Worm (Caenorhabditis elegans) whole organism, L1 larva: ENCODE results near the gene rde-1.
A peak's percentile ranks its signal among the peaks of the same experiment; 100 is the strongest.

Experiments used
- C16A3.4 ChIP-seq: fragments of 150-350 bp; optimal IDR thresholded peaks from 2 replicates; lab custom pipeline; 2014; ENCODE audit warnings: missing biosample characterization, missing genetic modification characterization
- C34B4.2 ChIP-seq: sonication (generic microtip); optimal IDR thresholded peaks from 2 replicates; lab custom pipeline; 2017; ENCODE audit warnings: mild to moderate bottlenecking, missing genetic modification characterization, missing compliant biosample characterization
- aha-1 ChIP-seq: fragments of 150-350 bp; optimal IDR thresholded peaks from 2 replicates; lab custom pipeline; 2014; ENCODE audit warnings: missing biosample characterization, missing genetic modification characterization
- alr-1 ChIP-seq: fragments of 200-800 bp; sonication (Bioruptor generic); optimal IDR thresholded peaks from 2 replicates; lab custom pipeline; 2018; ENCODE audit warnings: borderline replicate concordance, mild to moderate bottlenecking, missing genetic modification characterization, missing compliant biosample characterization
- aly-2 ChIP-seq: fragments of 150-350 bp; optimal IDR thresholded peaks from 2 replicates; lab custom pipeline; 2014; ENCODE audit warnings: missing biosample characterization, missing genetic modification characterization
- blmp-1 ChIP-seq: fragments of 150-350 bp; optimal IDR thresholded peaks from 2 replicates; lab custom pipeline; 2014; ENCODE audit warnings: missing biosample characterization, missing genetic modification characterization
- ceh-63 ChIP-seq: fragments of 200-800 bp; sonication (Bioruptor generic); optimal IDR thresholded peaks from 2 replicates; lab custom pipeline; 2018; ENCODE audit warnings: mild to moderate bottlenecking, missing genetic modification characterization, missing compliant biosample characterization
- ceh-82 ChIP-seq, 3 experiments: fragments of 150-350 bp in 1 of 3; sonication (generic microtip) in 2 of 3; optimal IDR thresholded peaks; 2 replicates each; lab custom pipeline; 2014 to 2017; ENCODE audit warnings: missing biosample characterization in 3 of 3, missing genetic modification characterization in 3 of 3
- ceh-90 ChIP-seq: sonication (generic microtip); optimal IDR thresholded peaks from 2 replicates; lab custom pipeline; 2016; ENCODE audit warnings: missing genetic modification characterization, missing compliant biosample characterization
- ces-1 ChIP-seq: fragments of 150-350 bp; optimal IDR thresholded peaks from 2 replicates; lab custom pipeline; 2014; ENCODE audit warnings: missing biosample characterization, missing genetic modification reagents, missing genetic modification characterization
- dpl-1 ChIP-seq, 3 experiments: fragments of 150-350 bp in 2 of 3; sonication (generic microtip) in 1 of 3; optimal IDR thresholded peaks; 2 replicates each; lab custom pipeline; 2014 to 2017; ENCODE audit warnings: missing biosample characterization in 3 of 3, missing genetic modification characterization in 3 of 3, missing genetic modification reagents in 3 of 3
- efl-3 ChIP-seq: fragments of 200-800 bp; sonication (Bioruptor generic); optimal IDR thresholded peaks from 2 replicates; lab custom pipeline; 2018; ENCODE audit warnings: mild to moderate bottlenecking, missing genetic modification characterization, missing compliant biosample characterization
- egl-13 ChIP-seq: sonication (generic microtip); optimal IDR thresholded peaks from 2 replicates; lab custom pipeline; 2016; ENCODE audit warnings: missing genotype, missing genetic modification reagents, missing genetic modification characterization, missing compliant biosample characterization
- egl-27 ChIP-seq, 2 experiments: fragments of 150-350 bp in 1 of 2; sonication (generic microtip); optimal IDR thresholded peaks; 3 replicates each; lab custom pipeline; 2017 to 2018; ENCODE audit warnings: missing biosample characterization in 2 of 2, missing genetic modification characterization in 2 of 2, missing genetic modification reagents in 2 of 2
- elt-3 ChIP-seq, 6 experiments: fragments of 150-350 bp in 1 of 6; sonication (generic microtip); optimal IDR thresholded peaks; 2 replicates each; lab custom pipeline; 2017 to 2018; ENCODE audit warnings: missing biosample characterization in 6 of 6, missing genetic modification characterization in 6 of 6, inconsistent platforms in 1 of 6
- ets-5 ChIP-seq: fragments of 200-800 bp; sonication (Bioruptor generic); IDR thresholded peaks from 2 replicates; pipeline ENCODE4 v1.3.6; 2022; ENCODE audit warnings: missing genetic modification characterization, missing compliant biosample characterization
- fkh-8 ChIP-seq: sonication (generic microtip); optimal IDR thresholded peaks from 2 replicates; lab custom pipeline; 2016; ENCODE audit warnings: mild to moderate bottlenecking, missing genetic modification characterization, missing compliant biosample characterization
- fos-1 ChIP-seq: fragments of 150-350 bp; optimal IDR thresholded peaks from 2 replicates; lab custom pipeline; 2014; ENCODE audit warnings: missing biosample characterization, missing genetic modification characterization
- hpl-2 ChIP-seq: fragments of 150-350 bp; optimal IDR thresholded peaks from 2 replicates; lab custom pipeline; 2014; ENCODE audit warnings: missing biosample characterization, missing genetic modification reagents, missing genetic modification characterization
- irx-1 ChIP-seq: sonication (generic microtip); optimal IDR thresholded peaks from 2 replicates; lab custom pipeline; 2016; ENCODE audit warnings: missing genetic modification characterization, missing compliant biosample characterization
- lin-14 ChIP-seq: fragments of 200-800 bp; sonication (Bioruptor generic); optimal IDR thresholded peaks from 2 replicates; lab custom pipeline; 2018; ENCODE audit warnings: mild to moderate bottlenecking, missing genetic modification characterization, moderate library complexity, missing compliant biosample characterization
- lin-35 ChIP-seq, 2 experiments: fragments of 150-350 bp; optimal IDR thresholded peaks; 2 replicates each; lab custom pipeline; 2014; ENCODE audit warnings: missing biosample characterization in 2 of 2, missing genetic modification characterization in 2 of 2, missing genetic modification reagents in 2 of 2
- lin-39 ChIP-seq: fragments of 150-350 bp; optimal IDR thresholded peaks from 2 replicates; lab custom pipeline; 2014; ENCODE audit warnings: missing biosample characterization, missing genetic modification reagents, missing genetic modification characterization
- lsy-2 ChIP-seq, 2 experiments: fragments of 150-350 bp; optimal IDR thresholded peaks; 2 replicates each; lab custom pipeline; 2014; ENCODE audit warnings: missing biosample characterization in 2 of 2, missing genetic modification characterization in 2 of 2
- mab-9 ChIP-seq: fragments of 200-800 bp; sonication (Bioruptor generic); IDR thresholded peaks from 2 replicates; pipeline ENCODE4 v1.3.6; 2022; ENCODE audit warnings: missing genetic modification reagents, missing genetic modification characterization, missing compliant biosample characterization
- mdl-1 ChIP-seq, 2 experiments: fragments of 150-350 bp; optimal IDR thresholded peaks; 2 replicates each; lab custom pipeline; 2014 to 2017; ENCODE audit warnings: missing biosample characterization in 2 of 2, missing genetic modification characterization in 2 of 2, inconsistent platforms in 1 of 2
- mef-2 ChIP-seq: fragments of 150-350 bp; optimal IDR thresholded peaks from 2 replicates; lab custom pipeline; 2014; ENCODE audit warnings: missing biosample characterization, missing genetic modification characterization
- nhr-19 ChIP-seq: fragments of 200-800 bp; sonication (Bioruptor generic); conservative IDR thresholded peaks from 2 replicates; pipeline ENCODE4 v1.3.6; 2022; ENCODE audit warnings: missing genetic modification characterization, missing compliant biosample characterization
- nhr-20 ChIP-seq: sonication (generic microtip); optimal IDR thresholded peaks from 2 replicates; lab custom pipeline; 2016; ENCODE audit warnings: mild to moderate bottlenecking, missing genetic modification characterization, missing compliant biosample characterization
- nhr-237 ChIP-seq: fragments of 150-350 bp; optimal IDR thresholded peaks from 2 replicates; lab custom pipeline; 2014; ENCODE audit warnings: missing biosample characterization, missing genetic modification characterization
- nhr-28 ChIP-seq: fragments of 150-350 bp; optimal IDR thresholded peaks from 2 replicates; lab custom pipeline; 2014; ENCODE audit warnings: missing biosample characterization, missing genetic modification characterization
- nhr-47 ChIP-seq: sonication (generic microtip); optimal IDR thresholded peaks from 2 replicates; lab custom pipeline; 2016; ENCODE audit warnings: mild to moderate bottlenecking, missing genetic modification characterization, moderate library complexity, missing compliant biosample characterization
- nhr-76 ChIP-seq: sonication (generic microtip); optimal IDR thresholded peaks from 2 replicates; lab custom pipeline; 2017; ENCODE audit warnings: missing biosample characterization, missing genetic modification characterization
- nhr-77 ChIP-seq: fragments of 150-350 bp; optimal IDR thresholded peaks from 2 replicates; lab custom pipeline; 2014; ENCODE audit warnings: missing biosample characterization, missing genetic modification characterization
- nhr-85 ChIP-seq: sonication (generic microtip); peaks from one replicate; lab custom pipeline; 2016; ENCODE audit warnings: missing genetic modification characterization, inconsistent platforms, missing compliant biosample characterization
- nhr-90 ChIP-seq: sonication (generic microtip); optimal IDR thresholded peaks from 2 replicates; lab custom pipeline; 2016; ENCODE audit warnings: mild to moderate bottlenecking, missing genetic modification characterization, missing compliant biosample characterization; ENCODE audit not compliant: poor library complexity
- pag-3 ChIP-seq: sonication (generic microtip); optimal IDR thresholded peaks from 2 replicates; lab custom pipeline; 2017; ENCODE audit warnings: missing genetic modification characterization, mild to moderate bottlenecking, missing compliant biosample characterization, antibody characterized with exemption, borderline replicate concordance; ENCODE audit not compliant: insufficient read depth
- pax-3 ChIP-seq: fragments of 200-800 bp; sonication (Bioruptor generic); optimal IDR thresholded peaks from 2 replicates; lab custom pipeline; 2018; ENCODE audit warnings: mild to moderate bottlenecking, missing genetic modification characterization, moderate library complexity, missing compliant biosample characterization
- pqm-1 ChIP-seq: sonication (generic microtip); optimal IDR thresholded peaks from 3 replicates; lab custom pipeline; 2017; ENCODE audit warnings: missing biosample characterization, missing genetic modification characterization
- rnt-1 ChIP-seq: sonication (generic microtip); optimal IDR thresholded peaks from 2 replicates; lab custom pipeline; 2016; ENCODE audit warnings: mild to moderate bottlenecking, missing genetic modification characterization, moderate library complexity, missing compliant biosample characterization
- snpc-4 ChIP-seq: fragments of 150-350 bp; optimal IDR thresholded peaks from 2 replicates; lab custom pipeline; 2014; ENCODE audit warnings: missing biosample characterization, missing genetic modification characterization
- snu-23 ChIP-seq: sonication (generic microtip); optimal IDR thresholded peaks from 2 replicates; lab custom pipeline; 2016; ENCODE audit warnings: missing genetic modification characterization, missing compliant biosample characterization
- sox-4 ChIP-seq: sonication (generic microtip); optimal IDR thresholded peaks from 2 replicates; lab custom pipeline; 2016; ENCODE audit warnings: missing genetic modification characterization, missing compliant biosample characterization
- sptf-1 ChIP-seq: fragments of 150-350 bp; optimal IDR thresholded peaks from 2 replicates; lab custom pipeline; 2014; ENCODE audit warnings: missing biosample characterization, missing genetic modification characterization
- sup-37 ChIP-seq: fragments of 200-800 bp; sonication (Bioruptor generic); optimal IDR thresholded peaks from 2 replicates; lab custom pipeline; 2018; ENCODE audit warnings: mild to moderate bottlenecking, missing genetic modification characterization, missing compliant biosample characterization
- tbx-2 ChIP-seq: sonication (generic microtip); optimal IDR thresholded peaks from 2 replicates; lab custom pipeline; 2016; ENCODE audit warnings: missing genetic modification characterization, missing compliant biosample characterization
- tlp-1 ChIP-seq: fragments of 150-350 bp; optimal IDR thresholded peaks from 2 replicates; lab custom pipeline; 2014; ENCODE audit warnings: missing biosample characterization, missing genetic modification characterization
- unc-130 ChIP-seq: fragments of 150-350 bp; optimal IDR thresholded peaks from 2 replicates; lab custom pipeline; 2017; ENCODE audit warnings: missing biosample characterization, missing genetic modification characterization, inconsistent platforms
- unc-98 ChIP-seq: fragments of 200-800 bp; sonication (Bioruptor generic); IDR thresholded peaks from 2 replicates; pipeline ENCODE4 v1.3.6; 2022; ENCODE audit warnings: missing genetic modification characterization, missing compliant biosample characterization
- xbp-1 ChIP-seq: sonication (generic microtip); optimal IDR thresholded peaks from 2 replicates; lab custom pipeline; 2016; ENCODE audit warnings: missing genetic modification characterization, missing compliant biosample characterization
- zag-1 ChIP-seq: fragments of 150-350 bp; optimal IDR thresholded peaks from 2 replicates; lab custom pipeline; 2014; ENCODE audit warnings: missing biosample characterization, missing genetic modification characterization

The rde-1 gene

ce11 chrV:9974264-9974663 is 17.2 kb downstream of the rde-1 start (continued):
- TF ChIP-seq pax-3 (tag; lab: Kevin White, UChicago) (no peak), ceh-90 (tag; lab: Kevin White, UChicago) (no peak), nhr-20 (tag; lab: Kevin White, UChicago) (no peak), sox-4 (tag; lab: Kevin White, UChicago) (no peak), sup-37 (GFP tag; lab: Kevin White, UChicago) (no peak), irx-1 (tag; lab: Kevin White, UChicago) (no peak)

- TF ChIP-seq dpl-1 (GFP tag; optimal IDR thresholded peaks at IDR 0.05; lab: Kevin White, UChicago) (peak in 2 of 3 experiments; percentile 45 to 46), ceh-63 (GFP tag; lab: Kevin White, UChicago) (peak; percentile 24), nhr-47 (peak; percentile 69), C16A3.4 (peak; percentile 54), nhr-85 (tag; lab: Kevin White, UChicago) (no peak), ceh-90 (tag; lab: Kevin White, UChicago) (no peak), sup-37 (GFP tag; lab: Kevin White, UChicago) (no peak), fos-1 (tag; lab: Kevin White, UChicago) (peak; percentile 15), ets-5 (GFP tag; lab: Robert Waterston, UW) (no peak), tlp-1 (tag; lab: Kevin White, UChicago) (no peak), blmp-1 (tag; lab: Kevin White, UChicago) (no peak), zag-1 (tag; lab: Kevin White, UChicago) (no peak), tbx-2 (tag; lab: Kevin White, UChicago) (peak; percentile 69), nhr-19 (GFP tag; lab: Robert Waterston, UW) (peak; percentile 64), pag-3 (tag; lab: Kevin White, UChicago) (no peak), unc-98 (GFP tag; lab: Robert Waterston, UW) (no peak), nhr-28 (tag; lab: Kevin White, UChicago) (no peak), aly-2 (tag; lab: Kevin White, UChicago) (no peak), C34B4.2 (tag; lab: Kevin White, UChicago) (no peak), mdl-1 (tag; optimal IDR thresholded peaks at IDR 0.05; lab: Kevin White, UChicago) (peak in 1 of 2 experiments; percentile 35), xbp-1 (tag; lab: Kevin White, UChicago) (peak; percentile 54), lin-35 (GFP tag; optimal IDR thresholded peaks at IDR 0.05; lab: Kevin White, UChicago) (peak; percentile 45 to 74), nhr-237 (tag; lab: Kevin White, UChicago) (no peak), nhr-77 (tag; lab: Kevin White, UChicago) (peak; percentile 65), lsy-2 (tag; optimal IDR thresholded peaks at IDR 0.05; lab: Kevin White, UChicago) (peak; percentile 49 to 52), fkh-8 (tag; lab: Kevin White, UChicago) (peak; percentile 48), alr-1 (no peak), nhr-76 (tag; lab: Kevin White, UChicago) (no peak), lin-14 (peak; percentile 76), egl-27 (tag; optimal IDR thresholded peaks at IDR 0.05; lab: Kevin White, UChicago) (no peak), pqm-1 (tag; lab: Kevin White, UChicago) (no peak), ces-1 (GFP tag; lab: Kevin White, UChicago) (no peak), mab-9 (GFP tag; lab: Robert Waterston, UW) (0 out of 2 replicates have a peak, but pooled peaks have one; percentile 33), nhr-20 (tag; lab: Kevin White, UChicago) (peak; percentile 72), snpc-4 (tag; lab: Kevin White, UChicago) (peak; percentile 10), lin-39 (tag; lab: Kevin White, UChicago) (no peak), aha-1 (tag; lab: Kevin White, UChicago) (no peak), snu-23 (GFP tag; lab: Kevin White, UChicago) (peak; percentile 81), elt-3 (tag; optimal IDR thresholded peaks at IDR 0.05; lab: Kevin White, UChicago) (no peak), sptf-1 (no peak), mef-2 (tag; lab: Kevin White, UChicago) (no peak), rnt-1 (tag; lab: Kevin White, UChicago) (peak; percentile 76), hpl-2 (GFP tag; lab: Kevin White, UChicago) (no peak), egl-13 (tag; lab: Kevin White, UChicago) (peak; percentile 37), nhr-90 (tag; lab: Kevin White, UChicago) (peak; percentile 47), efl-3 (GFP tag; lab: Kevin White, UChicago) (no peak), ceh-82 (tag; optimal IDR thresholded peaks at IDR 0.05; lab: Kevin White, UChicago) (peak; percentile 43 to 76 (median 72)), unc-130 (peak; percentile 77)
Measured at ce11 chrV:9970119-9970518, 21.3 kb downstream of the rde-1 start.
